Worm (Caenorhabditis elegans): ENCODE data around the gene pst-2.

pst-2 gene

DNA sequence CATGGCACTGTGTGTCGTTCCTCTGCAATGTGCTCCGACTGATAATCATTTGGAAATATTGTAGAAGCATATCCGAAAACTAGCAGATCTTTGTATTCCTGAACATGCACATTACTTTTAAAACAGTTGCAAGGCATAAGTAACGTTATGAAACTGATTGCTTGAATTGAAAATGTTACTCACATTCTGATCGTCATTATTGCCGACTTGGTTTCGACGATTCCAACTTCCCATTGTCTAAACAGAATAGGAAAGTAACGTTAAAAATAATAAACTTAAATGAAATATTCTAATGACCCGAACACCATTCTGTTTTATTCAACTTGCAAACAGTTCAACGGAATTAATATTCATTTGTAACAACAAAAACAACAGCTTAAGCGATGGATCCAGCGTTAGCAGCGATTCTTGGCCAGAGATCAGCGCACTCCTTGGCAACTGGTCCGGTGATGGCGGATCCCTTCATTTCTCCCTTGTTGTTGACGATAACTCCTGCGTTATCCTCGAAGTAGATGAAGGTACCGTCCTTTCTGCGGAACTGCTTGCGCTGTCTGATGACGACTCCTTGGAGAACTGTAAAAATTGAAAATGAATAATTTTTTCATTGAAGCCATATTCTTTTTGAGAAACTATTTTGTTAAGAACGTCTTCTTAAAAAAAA is 25.1 kb downstream of the pst-2 start, which contains the start of gene swp-1:
swp-1 (minus strand) TSS at position 298 of the 661 bp plus-strand sequence.
- TF ChIP-seq ceh-14 (tag; optimal IDR thresholded peaks at IDR 0.05) (no peak), C38D4.7 (GFP tag; optimal IDR thresholded peaks at IDR 0.05) (no peak), syd-9 (tag; optimal IDR thresholded peaks at IDR 0.05) (no peak), pat-9 (tag; optimal IDR thresholded peaks at IDR 0.05) (no peak), ceh-19 (GFP tag; optimal IDR thresholded peaks at IDR 0.05) (no peak), ceh-48 (tag; optimal IDR thresholded peaks at IDR 0.05) (no peak), nhr-232 (tag; optimal IDR thresholded peaks at IDR 0.05) (no peak), T23F11.4 (GFP tag; optimal IDR thresholded peaks at IDR 0.05) (no peak), pha-2 (tag; optimal IDR thresholded peaks at IDR 0.05) (no peak), nhr-11 (tag; optimal IDR thresholded peaks at IDR 0.05) (no peak), lim-6 (tag; optimal IDR thresholded peaks at IDR 0.05) (no peak)

DNA sequence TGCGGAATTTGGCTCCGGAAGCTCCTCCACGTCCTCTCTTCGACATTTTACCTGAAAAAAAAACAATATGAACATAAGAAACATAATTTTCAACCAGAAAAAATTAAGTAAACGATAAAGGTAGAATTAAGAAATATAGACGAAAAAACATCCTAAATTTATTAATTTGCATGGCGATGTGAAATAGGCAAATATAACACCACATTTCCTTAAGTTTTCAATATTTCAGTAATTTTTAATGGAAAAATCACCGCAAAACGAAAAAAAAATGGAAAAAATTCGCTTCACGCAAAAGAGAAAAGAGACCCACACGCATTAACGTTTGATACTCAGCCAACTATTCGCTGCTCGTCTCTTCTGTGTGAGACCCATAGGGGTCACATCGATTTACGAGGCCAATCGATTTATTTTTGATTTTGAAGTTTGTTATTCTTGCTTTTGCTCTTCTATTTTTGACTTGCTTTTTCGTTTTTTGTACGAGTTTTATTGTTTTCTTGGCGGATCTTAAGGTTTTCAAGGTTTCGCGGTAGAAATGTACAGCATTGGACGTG is 25.9 kb downstream of the pst-2 start, which contains the start of gene rpl-23:
rpl-23 (minus strand) TSS at position 51 of the 551 bp plus-strand sequence.
- peak; percentile 60 for TF ChIP-seq ceh-18 (tag; optimal IDR thresholded peaks at IDR 0.05)
- TF ChIP-seq pax-1 (tag; optimal IDR thresholded peaks at IDR 0.05): no peak
- no peak for TF ChIP-seq fax-1 (tag; optimal IDR thresholded peaks at IDR 0.05)
- no peak for TF ChIP-seq lim-6 (tag; optimal IDR thresholded peaks at IDR 0.05)
- peak; percentile 5 for TF ChIP-seq rnt-1 (tag; optimal IDR thresholded peaks at IDR 0.05)
- TF ChIP-seq nhr-11 (tag; optimal IDR thresholded peaks at IDR 0.05): no peak
- TF ChIP-seq dve-1 (tag; optimal IDR thresholded peaks at IDR 0.05): peak; percentile 69
- TF ChIP-seq ceh-31 (tag; optimal IDR thresholded peaks at IDR 0.05): peak; percentile 85
- TF ChIP-seq nfya-1 (tag; optimal IDR thresholded peaks at IDR 0.05): peak; percentile 87
- TF ChIP-seq fkh-10 (GFP tag; optimal IDR thresholded peaks at IDR 0.05): no peak
- peak; percentile 29 for TF ChIP-seq tbx-2 (tag; optimal IDR thresholded peaks at IDR 0.05)
- TF ChIP-seq mec-3 (tag; optimal IDR thresholded peaks at IDR 0.05; ENCODE audit: borderline replicate concordance): no peak
- peak; percentile 46 for TF ChIP-seq ceh-34 (tag; optimal IDR thresholded peaks at IDR 0.05)
- TF ChIP-seq unc-55 (GFP tag; optimal IDR thresholded peaks at IDR 0.05): peak; percentile 71
- TF ChIP-seq ahr-1 (tag; optimal IDR thresholded peaks at IDR 0.05): no peak
- TF ChIP-seq elt-2 (tag; optimal IDR thresholded peaks at IDR 0.05): peak; percentile 24
- TF ChIP-seq ets-4 (tag; optimal IDR thresholded peaks at IDR 0.05): peak; percentile 40
- peak; percentile 47 for TF ChIP-seq K09A11.1 (tag; optimal IDR thresholded peaks at IDR 0.05; ENCODE audit: insufficient read depth)
- peak; percentile 78 for TF ChIP-seq unc-42 (tag; optimal IDR thresholded peaks at IDR 0.05)
- TF ChIP-seq pat-9 (tag; optimal IDR thresholded peaks at IDR 0.05): no peak
- TF ChIP-seq nhr-232 (tag; optimal IDR thresholded peaks at IDR 0.05): no peak
- peak; percentile 11 for TF ChIP-seq pros-1 (tag; optimal IDR thresholded peaks at IDR 0.05)
- TF ChIP-seq hlh-30 (tag; optimal IDR thresholded peaks at IDR 0.05; ENCODE audit: insufficient read depth): peak; percentile 56
- TF ChIP-seq ceh-48 (tag; optimal IDR thresholded peaks at IDR 0.05): peak; percentile 98
- TF ChIP-seq tbx-7 (tag; optimal IDR thresholded peaks at IDR 0.05): no peak

DNA sequence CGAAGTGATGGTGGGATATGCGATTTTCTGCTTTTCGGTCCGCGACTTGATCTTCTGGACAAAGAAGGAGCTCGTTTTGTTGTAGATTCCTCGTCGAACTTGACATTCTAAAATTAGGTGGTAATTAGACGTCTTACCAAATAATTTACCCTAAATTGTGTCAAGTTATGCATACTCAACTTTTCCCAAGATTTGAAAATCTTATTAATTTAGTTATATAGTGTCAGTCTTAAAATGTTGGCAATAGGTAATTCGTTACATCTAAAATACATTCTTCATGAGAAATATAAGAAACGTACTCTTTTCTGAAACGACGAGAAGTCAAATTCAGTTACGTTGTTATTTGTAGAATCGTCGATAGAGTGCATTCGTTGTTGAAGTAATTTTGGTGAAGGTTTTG is 27.3 kb downstream of the pst-2 start:
- TF ChIP-seq F13H6.1 (tag; optimal IDR thresholded peaks at IDR 0.05): no peak
- no peak for TF ChIP-seq unc-86 (tag; optimal IDR thresholded peaks at IDR 0.05)
- TF ChIP-seq hlh-8 (tag; optimal IDR thresholded peaks at IDR 0.05): no peak
- TF ChIP-seq unc-3 (GFP tag; conservative IDR thresholded peaks at IDR 0.05): no peak
- no peak for TF ChIP-seq unc-3 (tag; optimal IDR thresholded peaks at IDR 0.05)
- no peak for TF ChIP-seq C08G9.2 (tag; optimal IDR thresholded peaks at IDR 0.05)
- TF ChIP-seq ahr-1 (tag; optimal IDR thresholded peaks at IDR 0.05): no peak
- no peak for TF ChIP-seq elt-4 (tag; optimal IDR thresholded peaks at IDR 0.05)
- TF ChIP-seq eyg-1 (tag; optimal IDR thresholded peaks at IDR 0.05): no peak
- TF ChIP-seq ceh-6 (GFP tag; optimal IDR thresholded peaks at IDR 0.05): no peak
- no peak for TF ChIP-seq pha-4 (tag; optimal IDR thresholded peaks at IDR 0.05)
